Worm (Caenorhabditis elegans): ENCODE data around the gene rbc-2.

Gene rbc-2

ce11 chrIII:2561410-2561809, 32.9 kb upstream of the rbc-2 start, which contains the start of gene nhr-239:
TSS of gene nhr-239 (plus strand) at chrIII:2561710.
- TF ChIP-seq tbx-37 (GFP tag; conservative IDR thresholded peaks at IDR 0.05), result no peak
- TF ChIP-seq hmbx-1 (tag; optimal IDR thresholded peaks at IDR 0.05), result no peak
- TF ChIP-seq hnd-1 (tag; optimal IDR thresholded peaks at IDR 0.05), result no peak
- no peak for TF ChIP-seq B0310.2 (tag; optimal IDR thresholded peaks at IDR 0.05)
- TF ChIP-seq ceh-36 (tag; optimal IDR thresholded peaks at IDR 0.05), result no peak
- no peak for TF ChIP-seq tra-4 (tag; optimal IDR thresholded peaks at IDR 0.05)
- no peak for TF ChIP-seq scrt-1 (GFP tag; IDR thresholded peaks at IDR 0.05)
- TF ChIP-seq pes-1 (GFP tag; IDR thresholded peaks at IDR 0.05), result no peak

ce11 chrIII:2560763-2561162, 32.3 kb upstream of the rbc-2 start:
- TF ChIP-seq tra-4 (tag; optimal IDR thresholded peaks at IDR 0.05), result no peak
- no peak for TF ChIP-seq ceh-13 (GFP tag; optimal IDR thresholded peaks at IDR 0.05)
- TF ChIP-seq flt-1 (GFP tag; IDR thresholded peaks at IDR 0.05), result no peak
- TF ChIP-seq ets-7 (tag; optimal IDR thresholded peaks at IDR 0.05), result no peak
- TF ChIP-seq B0310.2 (tag; optimal IDR thresholded peaks at IDR 0.05), result no peak
- TF ChIP-seq tbx-11 (GFP tag; IDR thresholded peaks at IDR 0.05), result no peak
- TF ChIP-seq F13C5.2 (tag; optimal IDR thresholded peaks at IDR 0.05), result no peak
- no peak for TF ChIP-seq sea-1 (GFP tag; conservative IDR thresholded peaks at IDR 0.05)
- no peak for TF ChIP-seq pes-1 (GFP tag; IDR thresholded peaks at IDR 0.05)
- no peak for TF ChIP-seq ceh-36 (tag; optimal IDR thresholded peaks at IDR 0.05)
- TF ChIP-seq scrt-1 (GFP tag; IDR thresholded peaks at IDR 0.05), result no peak
- TF ChIP-seq hmbx-1 (tag; optimal IDR thresholded peaks at IDR 0.05), result no peak
- no peak for TF ChIP-seq aly-1 (tag; optimal IDR thresholded peaks at IDR 0.05)

- TF ChIP-seq hnd-1 (tag; optimal IDR thresholded peaks at IDR 0.05) (no peak), tbx-37 (GFP tag; conservative IDR thresholded peaks at IDR 0.05) (no peak), tra-4 (tag; optimal IDR thresholded peaks at IDR 0.05) (no peak), ceh-36 (tag; optimal IDR thresholded peaks at IDR 0.05) (no peak)
Observed at ce11 chrIII:2553579-2553978, 25.1 kb upstream of the rbc-2 start.

ce11 chrIII:2552382-2552781, 23.9 kb upstream of the rbc-2 start:
- no peak for TF ChIP-seq flt-1 (GFP tag; IDR thresholded peaks at IDR 0.05)
- no peak for TF ChIP-seq tra-4 (tag; optimal IDR thresholded peaks at IDR 0.05)
- no peak for TF ChIP-seq B0310.2 (tag; optimal IDR thresholded peaks at IDR 0.05)
- no peak for TF ChIP-seq ama-1 (optimal IDR thresholded peaks at IDR 0.05)
- TF ChIP-seq ets-7 (tag; optimal IDR thresholded peaks at IDR 0.05), result no peak
- TF ChIP-seq hmg-4 (GFP tag; optimal IDR thresholded peaks at IDR 0.05), result no peak
- no peak for TF ChIP-seq pes-1 (GFP tag; IDR thresholded peaks at IDR 0.05)
- TF ChIP-seq hnd-1 (tag; optimal IDR thresholded peaks at IDR 0.05), result no peak
- no peak for TF ChIP-seq hmbx-1 (tag; optimal IDR thresholded peaks at IDR 0.05)
- no peak for TF ChIP-seq sea-1 (GFP tag; conservative IDR thresholded peaks at IDR 0.05)
- TF ChIP-seq F13C5.2 (tag; optimal IDR thresholded peaks at IDR 0.05), result no peak
- no peak for TF ChIP-seq aly-1 (tag; optimal IDR thresholded peaks at IDR 0.05)
- TF ChIP-seq scrt-1 (GFP tag; IDR thresholded peaks at IDR 0.05), result no peak

ce11 chrIII:2551981-2552380, 23.5 kb upstream of the rbc-2 start:
- no peak for TF ChIP-seq tbx-37 (GFP tag; conservative IDR thresholded peaks at IDR 0.05)
- no peak for TF ChIP-seq tbx-11 (GFP tag; IDR thresholded peaks at IDR 0.05)
- no peak for TF ChIP-seq scrt-1 (GFP tag; IDR thresholded peaks at IDR 0.05)
- TF ChIP-seq flt-1 (GFP tag; IDR thresholded peaks at IDR 0.05), result no peak
- TF ChIP-seq hnd-1 (tag; optimal IDR thresholded peaks at IDR 0.05), result no peak
- TF ChIP-seq pes-1 (GFP tag; IDR thresholded peaks at IDR 0.05), result no peak
- no peak for TF ChIP-seq ama-1 (optimal IDR thresholded peaks at IDR 0.05)
- TF ChIP-seq F13C5.2 (tag; optimal IDR thresholded peaks at IDR 0.05), result no peak
- TF ChIP-seq B0310.2 (tag; optimal IDR thresholded peaks at IDR 0.05), result no peak
- TF ChIP-seq hmg-4 (GFP tag; optimal IDR thresholded peaks at IDR 0.05), result no peak
- no peak for TF ChIP-seq hmbx-1 (tag; optimal IDR thresholded peaks at IDR 0.05)
- TF ChIP-seq sea-1 (GFP tag; conservative IDR thresholded peaks at IDR 0.05), result no peak
- no peak for TF ChIP-seq ceh-36 (tag; optimal IDR thresholded peaks at IDR 0.05)
- TF ChIP-seq tra-4 (tag; optimal IDR thresholded peaks at IDR 0.05), result no peak
- TF ChIP-seq ets-7 (tag; optimal IDR thresholded peaks at IDR 0.05), result no peak
- no peak for TF ChIP-seq aly-1 (tag; optimal IDR thresholded peaks at IDR 0.05)
- no peak for TF ChIP-seq ceh-13 (GFP tag; optimal IDR thresholded peaks at IDR 0.05)

ce11 chrIII:2549620-2550019, 21.1 kb upstream of the rbc-2 start, which contains the start of gene feh-1:
TSS of gene feh-1 (plus strand) at chrIII:2549920.
- TF ChIP-seq flt-1 (GFP tag; IDR thresholded peaks at IDR 0.05) (no peak), tra-4 (tag; optimal IDR thresholded peaks at IDR 0.05) (no peak), scrt-1 (GFP tag; IDR thresholded peaks at IDR 0.05) (no peak), F13C5.2 (tag; optimal IDR thresholded peaks at IDR 0.05) (no peak), tbx-11 (GFP tag; IDR thresholded peaks at IDR 0.05) (no peak), B0310.2 (tag; optimal IDR thresholded peaks at IDR 0.05) (no peak)

ce11 chrIII:2546298-2546697, 17.8 kb upstream of the rbc-2 start:
- TF ChIP-seq flt-1 (GFP tag; IDR thresholded peaks at IDR 0.05), result no peak
- TF ChIP-seq F13C5.2 (tag; optimal IDR thresholded peaks at IDR 0.05), result no peak
- TF ChIP-seq ceh-36 (tag; optimal IDR thresholded peaks at IDR 0.05), result no peak
- no peak for TF ChIP-seq ama-1 (optimal IDR thresholded peaks at IDR 0.05)
- TF ChIP-seq aly-1 (tag; optimal IDR thresholded peaks at IDR 0.05), result no peak
- no peak for TF ChIP-seq hmg-4 (GFP tag; optimal IDR thresholded peaks at IDR 0.05)
- no peak for TF ChIP-seq hmbx-1 (tag; optimal IDR thresholded peaks at IDR 0.05)
- TF ChIP-seq B0310.2 (tag; optimal IDR thresholded peaks at IDR 0.05), result no peak
- no peak for TF ChIP-seq pes-1 (GFP tag; IDR thresholded peaks at IDR 0.05)
- TF ChIP-seq tbx-11 (GFP tag; IDR thresholded peaks at IDR 0.05), result no peak
- TF ChIP-seq scrt-1 (GFP tag; IDR thresholded peaks at IDR 0.05), result no peak
- TF ChIP-seq ceh-13 (GFP tag; optimal IDR thresholded peaks at IDR 0.05), result no peak
- TF ChIP-seq tra-4 (tag; optimal IDR thresholded peaks at IDR 0.05), result no peak
- no peak for TF ChIP-seq tbx-37 (GFP tag; conservative IDR thresholded peaks at IDR 0.05)
- no peak for TF ChIP-seq hnd-1 (tag; optimal IDR thresholded peaks at IDR 0.05)

- no peak for TF ChIP-seq hmbx-1 (tag; optimal IDR thresholded peaks at IDR 0.05)
- no peak for TF ChIP-seq tra-4 (tag; optimal IDR thresholded peaks at IDR 0.05)
- TF ChIP-seq flt-1 (GFP tag; IDR thresholded peaks at IDR 0.05), result no peak
- TF ChIP-seq tbx-11 (GFP tag; IDR thresholded peaks at IDR 0.05), result no peak
- no peak for TF ChIP-seq scrt-1 (GFP tag; IDR thresholded peaks at IDR 0.05)
- no peak for TF ChIP-seq ama-1 (optimal IDR thresholded peaks at IDR 0.05)
- TF ChIP-seq sea-1 (GFP tag; conservative IDR thresholded peaks at IDR 0.05), result no peak
- TF ChIP-seq hmg-4 (GFP tag; optimal IDR thresholded peaks at IDR 0.05), result no peak
- TF ChIP-seq ceh-36 (tag; optimal IDR thresholded peaks at IDR 0.05), result no peak
- TF ChIP-seq B0310.2 (tag; optimal IDR thresholded peaks at IDR 0.05), result no peak
- no peak for TF ChIP-seq pes-1 (GFP tag; IDR thresholded peaks at IDR 0.05)
- no peak for TF ChIP-seq F13C5.2 (tag; optimal IDR thresholded peaks at IDR 0.05)
- no peak for TF ChIP-seq tbx-37 (GFP tag; conservative IDR thresholded peaks at IDR 0.05)
- TF ChIP-seq aly-1 (tag; optimal IDR thresholded peaks at IDR 0.05), result no peak
- TF ChIP-seq ceh-13 (GFP tag; optimal IDR thresholded peaks at IDR 0.05), result no peak
- no peak for TF ChIP-seq hnd-1 (tag; optimal IDR thresholded peaks at IDR 0.05)
Observed at ce11 chrIII:2540520-2540919, 12.0 kb upstream of the rbc-2 start.

All from whole organism, early embryonic.